Fruit fly (Drosophila melanogaster) Kc167 (cell line): Measurements from ENCODE around the gene Nagk.

Experiments used
- Myc ChIP-seq: fragments of >200 bp; optimal IDR thresholded peaks from 2 replicates; lab custom pipeline; 2017; ENCODE audit warnings: missing external identifiers
- h ChIP-seq: fragments of >200 bp; optimal IDR thresholded peaks from 3 replicates; lab custom pipeline; 2018; ENCODE audit warnings: missing external identifiers
- insv ChIP-seq: fragments of >200 bp; optimal IDR thresholded peaks from 3 replicates; lab custom pipeline; 2018; ENCODE audit warnings: missing external identifiers
- psq ChIP-seq: fragments of >200 bp; optimal IDR thresholded peaks from 2 replicates; lab custom pipeline; 2017; ENCODE audit warnings: missing external identifiers

dm6 chr3R:15354019-15354418 is 11.0 kb upstream of the Nagk start:
- TF ChIP-seq psq (lab: Kevin White, UChicago) (no peak), Myc (no peak), insv (no peak), h (no peak)
